Worm (Caenorhabditis elegans): Measurements from ENCODE around the gene srbc-5.

DNA sequence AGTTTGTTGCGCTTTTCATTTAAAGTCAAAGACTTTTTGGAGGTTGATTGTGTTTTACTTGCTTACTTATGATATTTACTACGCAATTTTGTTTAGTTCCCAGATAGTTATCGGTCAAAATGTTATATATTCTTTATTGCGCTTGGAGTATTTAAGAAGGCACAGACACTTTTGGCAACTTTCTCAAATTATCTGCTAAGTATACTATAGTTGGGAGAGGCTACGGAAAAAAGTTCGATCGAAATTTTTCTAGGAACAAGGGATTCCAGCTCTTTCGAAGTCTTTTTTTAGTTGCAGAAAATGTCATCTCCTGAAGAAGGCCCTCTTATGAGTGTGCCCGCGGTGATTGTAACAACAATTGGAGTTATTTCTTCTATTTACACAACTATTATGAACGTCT, at the start of gene srbc-5:
- TF ChIP-seq elt-1 (tag; optimal IDR thresholded peaks at IDR 0.05; ENCODE audit: borderline replicate concordance, insufficient read depth), result no peak
- no peak for TF ChIP-seq nhr-2 (tag; optimal IDR thresholded peaks at IDR 0.05)
- TF ChIP-seq unc-62 (GFP tag; optimal IDR thresholded peaks at IDR 0.05), result no peak
- no peak for TF ChIP-seq pha-4 (tag; optimal IDR thresholded peaks at IDR 0.05)
- no peak for TF ChIP-seq unc-39 (tag; optimal IDR thresholded peaks at IDR 0.05)
- no peak for TF ChIP-seq lsy-2 (tag; optimal IDR thresholded peaks at IDR 0.05)
- TF ChIP-seq sptf-1 (tag; optimal IDR thresholded peaks at IDR 0.05), result no peak
- TF ChIP-seq tbx-8 (GFP tag; optimal IDR thresholded peaks at IDR 0.05), result no peak
- TF ChIP-seq nhr-237 (tag; optimal IDR thresholded peaks at IDR 0.05), result no peak
- TF ChIP-seq ztf-11 (tag; optimal IDR thresholded peaks at IDR 0.05), result no peak

Measured in whole organism, mixed stage, embryonic.